Fruit fly (Drosophila melanogaster) whole organism, embryonic: Measurements from ENCODE around the gene STUB1.

Source experiments
- Aef1 ChIP-seq: fragments of 200-800 bp; sonication (Bioruptor generic); IDR thresholded peaks from 3 replicates; pipeline ENCODE4 v1.3.6; 2022; ENCODE audit warnings: missing biosample characterization, missing genetic modification characterization
- BEAF-32 ChIP-seq: fragments of 200-800 bp; sonication (Bioruptor generic); optimal IDR thresholded peaks from 3 replicates; lab custom pipeline; 2017; ENCODE audit warnings: missing biosample characterization, missing genetic modification characterization, mild to moderate bottlenecking, moderate library complexity, missing genetic modification reagents
- CG10267 ChIP-seq: fragments of 200-800 bp; sonication (Bioruptor generic); optimal IDR thresholded peaks from 2 replicates; lab custom pipeline; 2018; ENCODE audit warnings: missing biosample characterization, mild to moderate bottlenecking, missing genetic modification characterization, moderate library complexity
- CG12659 ChIP-seq: fragments of 200-800 bp; sonication (Bioruptor generic); optimal IDR thresholded peaks from 3 replicates; lab custom pipeline; 2017; ENCODE audit warnings: mild to moderate bottlenecking, missing biosample characterization, missing genetic modification reagents, missing genetic modification characterization
- CG14860 ChIP-seq: fragments of 200-800 bp; sonication (Bioruptor generic); IDR thresholded peaks from 3 replicates; pipeline ENCODE4 v1.3.6; 2022; ENCODE audit warnings: missing biosample characterization, missing genetic modification characterization; ENCODE audit not compliant: partially characterized antibody
- CG1529 ChIP-seq: fragments of 200-800 bp; sonication (Bioruptor generic); optimal IDR thresholded peaks from 3 replicates; lab custom pipeline; 2018; ENCODE audit warnings: missing biosample characterization, missing genetic modification characterization
- CG1603 ChIP-seq: fragments of 200-800 bp; sonication (Bioruptor generic); optimal IDR thresholded peaks from 2 replicates; lab custom pipeline; 2019; ENCODE audit warnings: missing biosample characterization, mild to moderate bottlenecking, missing genetic modification characterization, moderate library complexity
- CG17802 ChIP-seq: fragments of 200-800 bp; sonication (Bioruptor generic); optimal IDR thresholded peaks from 2 replicates; lab custom pipeline; 2018; ENCODE audit warnings: missing biosample characterization, mild to moderate bottlenecking, missing genetic modification characterization, moderate library complexity
- CG17829 ChIP-seq: fragments of 200-800 bp; optimal IDR thresholded peaks from 2 replicates; lab custom pipeline; 2019; ENCODE audit warnings: missing biosample characterization, mild to moderate bottlenecking, missing genetic modification characterization, moderate library complexity
- CG2116 ChIP-seq: fragments of 200-800 bp; sonication (Bioruptor generic); optimal IDR thresholded peaks from 3 replicates; lab custom pipeline; 2018; ENCODE audit warnings: missing biosample characterization, mild to moderate bottlenecking, missing genetic modification characterization
- CG2712 ChIP-seq: fragments of 200-800 bp; optimal IDR thresholded peaks from 3 replicates; lab custom pipeline; 2019; ENCODE audit warnings: missing biosample characterization, mild to moderate bottlenecking, missing genetic modification characterization, moderate library complexity
- CG32767 ChIP-seq: fragments of 200-800 bp; sonication (Bioruptor generic); IDR thresholded peaks from 2 replicates; pipeline ENCODE4 v1.3.6; 2022; ENCODE audit warnings: missing biosample characterization, missing genetic modification characterization
- CG34224 ChIP-seq: fragments of 200-800 bp; sonication (Bioruptor generic); IDR thresholded peaks from 3 replicates; pipeline ENCODE4 v1.3.6; 2022; ENCODE audit warnings: missing biosample characterization, missing genetic modification characterization; ENCODE audit not compliant: partially characterized antibody
- CG4424 ChIP-seq: fragments of 200-800 bp; sonication (Bioruptor generic); optimal IDR thresholded peaks from 3 replicates; lab custom pipeline; 2016; ENCODE audit warnings: missing biosample characterization, missing genetic modification characterization
- CG4854 ChIP-seq: fragments of 200-800 bp; sonication (Bioruptor generic); optimal IDR thresholded peaks from 2 replicates; lab custom pipeline; 2016; ENCODE audit warnings: missing biosample characterization, missing genetic modification characterization, inconsistent platforms
- CG7357 ChIP-seq: fragments of 200-800 bp; sonication (Bioruptor generic); IDR thresholded peaks from 3 replicates; pipeline ENCODE4 v1.3.6; 2022; ENCODE audit warnings: missing biosample characterization, missing genetic modification characterization
- CG8290 ChIP-seq, 3 experiments: fragments of 200-800 bp; sonication (Bioruptor generic); optimal IDR thresholded peaks; 2 replicates each; lab custom pipeline; 2016 to 2019; ENCODE audit warnings: missing biosample characterization in 3 of 3, missing genetic modification characterization in 3 of 3, mild to moderate bottlenecking in 2 of 3, moderate library complexity in 1 of 3
- CG8478 ChIP-seq: fragments of >200 bp; optimal IDR thresholded peaks from 2 replicates; lab custom pipeline; 2018
- CoRest ChIP-seq: fragments of 200-800 bp; sonication (Bioruptor generic); optimal IDR thresholded peaks from 3 replicates; lab custom pipeline; 2018; ENCODE audit warnings: missing biosample characterization, mild to moderate bottlenecking, missing genetic modification characterization, moderate library complexity
- Doc3 ChIP-seq: fragments of 200-800 bp; sonication (Bioruptor generic); IDR thresholded peaks from 3 replicates; pipeline ENCODE4 v1.3.6; 2022; ENCODE audit warnings: missing biosample characterization, missing genetic modification characterization; ENCODE audit not compliant: partially characterized antibody
- Dp ChIP-seq: fragments of 200-800 bp; sonication (Bioruptor generic); optimal IDR thresholded peaks from 2 replicates; lab custom pipeline; 2018; ENCODE audit warnings: missing biosample characterization, mild to moderate bottlenecking, missing genetic modification characterization, moderate library complexity
- Dref ChIP-seq: fragments of 200-800 bp; sonication (Bioruptor generic); IDR thresholded peaks from 2 replicates; pipeline ENCODE4 v1.3.6; 2022; ENCODE audit warnings: missing biosample characterization, missing genetic modification characterization
- E2f2 ChIP-seq: fragments of 200-800 bp; sonication (Bioruptor generic); IDR thresholded peaks from 2 replicates; pipeline ENCODE4 v1.3.6; 2022; ENCODE audit warnings: missing biosample characterization, missing genetic modification characterization
- Elba2 ChIP-seq: fragments of 200-800 bp; sonication (Bioruptor generic); optimal IDR thresholded peaks from 3 replicates; lab custom pipeline; 2016; ENCODE audit warnings: missing biosample characterization, missing genetic modification characterization
- Ets65A ChIP-seq: fragments of 200-800 bp; sonication (Bioruptor generic); peaks from one replicate; lab custom pipeline; 2016; ENCODE audit warnings: missing biosample characterization, missing genetic modification characterization
- Ets97D ChIP-seq: fragments of 200-800 bp; sonication (Bioruptor generic); optimal IDR thresholded peaks from 3 replicates; lab custom pipeline; 2016; ENCODE audit warnings: missing biosample characterization, missing genetic modification characterization
- HLH4C ChIP-seq: fragments of 200-800 bp; sonication (Bioruptor generic); IDR thresholded peaks from 3 replicates; pipeline ENCODE4 v1.3.6; 2022; ENCODE audit warnings: missing biosample characterization, missing genetic modification characterization; ENCODE audit not compliant: partially characterized antibody
- Hey ChIP-seq: fragments of 200-800 bp; sonication (Bioruptor generic); optimal IDR thresholded peaks from 3 replicates; lab custom pipeline; 2018; ENCODE audit warnings: missing biosample characterization, mild to moderate bottlenecking, missing genetic modification characterization
- Hsf ChIP-seq: fragments of 200-800 bp; sonication (Bioruptor generic); optimal IDR thresholded peaks from 3 replicates; lab custom pipeline; 2016; ENCODE audit warnings: missing biosample characterization, missing genetic modification characterization
- Kr ChIP-seq: fragments of 200-800 bp; sonication (Bioruptor generic); optimal IDR thresholded peaks from 2 replicates; lab custom pipeline; 2017; ENCODE audit warnings: missing biosample characterization, mild to moderate bottlenecking, missing genetic modification characterization
- Opbp ChIP-seq: fragments of 200-800 bp; sonication (Bioruptor generic); IDR thresholded peaks from 3 replicates; pipeline ENCODE4 v1.3.6; 2022; ENCODE audit warnings: missing biosample characterization, missing genetic modification characterization; ENCODE audit not compliant: partially characterized antibody
- Ssrp ChIP-seq: fragments of 200-800 bp; sonication (Bioruptor generic); optimal IDR thresholded peaks from 2 replicates; lab custom pipeline; 2018; ENCODE audit warnings: missing biosample characterization, mild to moderate bottlenecking, missing genetic modification characterization, moderate library complexity
- ase ChIP-seq: fragments of 200-800 bp; sonication (Bioruptor generic); IDR thresholded peaks from 3 replicates; pipeline ENCODE4 v1.3.6; 2022; ENCODE audit warnings: missing biosample characterization, missing genetic modification characterization
- ato ChIP-seq: fragments of 200-800 bp; sonication (Bioruptor generic); IDR thresholded peaks from 2 replicates; pipeline ENCODE4 v1.3.6; 2022; ENCODE audit warnings: missing biosample characterization, missing genetic modification characterization; ENCODE audit not compliant: partially characterized antibody
- chinmo ChIP-seq: fragments of 200-800 bp; sonication (Bioruptor generic); IDR thresholded peaks from 4 replicates; pipeline ENCODE4 v1.3.6; 2022; ENCODE audit warnings: missing biosample characterization, missing genetic modification characterization; ENCODE audit not compliant: partially characterized antibody
- crol ChIP-seq: fragments of 200-800 bp; sonication (Bioruptor generic); IDR thresholded peaks from 2 replicates; pipeline ENCODE4 v1.3.6; 2022; ENCODE audit warnings: missing biosample characterization, missing genetic modification characterization
- en ChIP-seq: fragments of 200-800 bp; sonication (Bioruptor generic); optimal IDR thresholded peaks from 2 replicates; lab custom pipeline; 2016; ENCODE audit warnings: missing biosample characterization, missing genetic modification characterization
- ham ChIP-seq: fragments of 200-800 bp; sonication (Bioruptor generic); IDR thresholded peaks from 2 replicates; pipeline ENCODE4 v1.3.6; 2022; ENCODE audit warnings: missing biosample characterization, missing genetic modification characterization
- hb ChIP-seq: fragments of 200-800 bp; sonication (Bioruptor generic); IDR thresholded peaks from 3 replicates; pipeline ENCODE4 v1.3.6; 2022; ENCODE audit warnings: missing biosample characterization, missing genetic modification characterization; ENCODE audit not compliant: partially characterized antibody
- knrl ChIP-seq: fragments of 200-800 bp; sonication (Bioruptor generic); IDR thresholded peaks from 3 replicates; pipeline ENCODE4 v1.3.6; 2022; ENCODE audit warnings: missing biosample characterization, missing genetic modification characterization; ENCODE audit not compliant: partially characterized antibody
- nerfin-2 ChIP-seq: fragments of 200-800 bp; sonication (Bioruptor generic); IDR thresholded peaks from 2 replicates; pipeline ENCODE4 v1.3.6; 2022; ENCODE audit warnings: missing biosample characterization, missing genetic modification characterization; ENCODE audit not compliant: partially characterized antibody
- phol ChIP-seq: fragments of 200-800 bp; sonication (Bioruptor generic); optimal IDR thresholded peaks from 3 replicates; lab custom pipeline; 2018; ENCODE audit warnings: missing biosample characterization, mild to moderate bottlenecking, missing genetic modification characterization, moderate library complexity
- row ChIP-seq: fragments of 200-800 bp; sonication (Bioruptor generic); IDR thresholded peaks from 3 replicates; pipeline ENCODE4 v1.3.6; 2022; ENCODE audit warnings: missing biosample characterization, missing genetic modification characterization
- sna ChIP-seq: fragments of 200-800 bp; sonication (Bioruptor generic); IDR thresholded peaks from 2 replicates; pipeline ENCODE4 v1.3.6; 2022; ENCODE audit warnings: missing biosample characterization, missing genetic modification characterization; ENCODE audit not compliant: partially characterized antibody
- sqz ChIP-seq: fragments of 200-800 bp; sonication (Bioruptor generic); optimal IDR thresholded peaks from 3 replicates; lab custom pipeline; 2018; ENCODE audit warnings: missing biosample characterization, mild to moderate bottlenecking, missing genetic modification characterization
- ssp ChIP-seq: fragments of 200-800 bp; sonication (Bioruptor generic); IDR thresholded peaks from 2 replicates; pipeline ENCODE4 v1.3.6; 2022; ENCODE audit warnings: missing biosample characterization, missing genetic modification characterization
- trem ChIP-seq: fragments of 200-800 bp; optimal IDR thresholded peaks from 3 replicates; lab custom pipeline; 2019; ENCODE audit warnings: missing biosample characterization, mild to moderate bottlenecking, missing genetic modification characterization, moderate library complexity
- vnd ChIP-seq: fragments of 200-800 bp; sonication (Bioruptor generic); IDR thresholded peaks from 3 replicates; pipeline ENCODE4 v1.3.6; 2022; ENCODE audit warnings: missing biosample characterization, missing genetic modification characterization; ENCODE audit not compliant: partially characterized antibody
- zen ChIP-seq: fragments of 200-800 bp; sonication (Bioruptor generic); optimal IDR thresholded peaks from 3 replicates; lab custom pipeline; 2018; ENCODE audit warnings: missing biosample characterization, mild to moderate bottlenecking, missing genetic modification characterization, moderate library complexity

The STUB1 gene

dm6 chr2L:10439174-10439573 lies 1.8 kb downstream of the STUB1 start, which contains the start of gene Nse4 (continued):
- TF ChIP-seq ato (peak; percentile 95), Doc3 (GFP tag; lab: Robert Waterston, UW) (peak; percentile 46; the same call in 2 of the 3 replicates), vnd (GFP tag; lab: Robert Waterston, UW) (peak; percentile 88), CG1603 (tag; lab: Kevin White, UChicago) (peak; percentile 99), CG1529 (GFP tag; lab: Kevin White, UChicago) (no peak), BEAF-32 (peak; percentile 65), Opbp (GFP tag; lab: Robert Waterston, UW) (peak; percentile 77; the same call in 2 of the 3 replicates), crol (no peak), Aef1 (GFP tag; lab: Robert Waterston, UW) (no peak), CG4854 (GFP tag; lab: Kevin White, UChicago) (no peak), phol (tag; lab: Kevin White, UChicago) (no peak), Hsf (GFP tag; lab: Kevin White, UChicago) (no peak), chinmo (GFP tag; lab: Robert Waterston, UW) (peak; percentile 85; the same call in 2 of the 4 replicates), nerfin-2 (GFP tag; lab: Robert Waterston, UW) (peak; percentile 83), CG8290 (GFP tag; optimal IDR thresholded peaks at IDR 0.05; lab: Kevin White, UChicago) (peak; percentile 38), CG8290 (tag; optimal IDR thresholded peaks at IDR 0.05; lab: Kevin White, UChicago) (no peak), hb (peak; percentile 79; the same call in 2 of the 3 replicates), sqz (GFP tag; lab: Kevin White, UChicago) (no peak), E2f2 (GFP tag; lab: Robert Waterston, UW) (peak; percentile 87), CG2712 (tag; lab: Kevin White, UChicago) (peak; percentile 23), CG17829 (tag; lab: Kevin White, UChicago) (peak; percentile 10), CG32767 (GFP tag; lab: Robert Waterston, UW) (no peak), CG4424 (GFP tag; lab: Kevin White, UChicago) (no peak), Ssrp (tag; lab: Kevin White, UChicago) (no peak), CG12659 (GFP tag; lab: Kevin White, UChicago) (peak; percentile 65), Ets97D (GFP tag; lab: Kevin White, UChicago) (peak; percentile 23), CG17802 (tag; lab: Kevin White, UChicago) (peak; percentile 41), CG34224 (GFP tag; lab: Robert Waterston, UW) (peak; percentile 93), Kr (GFP tag; lab: Kevin White, UChicago) (no peak), HLH4C (GFP tag; lab: Robert Waterston, UW) (peak; percentile 94), sna (GFP tag; lab: Robert Waterston, UW) (peak; percentile 83), Dp (GFP tag; lab: Kevin White, UChicago) (peak; percentile 75), CG10267 (tag; lab: Kevin White, UChicago) (peak; percentile 31), Hey (tag; lab: Kevin White, UChicago) (no peak), zen (tag; lab: Kevin White, UChicago) (peak; percentile 15), CG2116 (GFP tag; lab: Kevin White, UChicago) (peak; percentile 69), knrl (peak; percentile 71), Elba2 (GFP tag; lab: Kevin White, UChicago) (no peak), trem (tag; lab: Kevin White, UChicago) (peak; percentile 37), CoRest (tag; lab: Kevin White, UChicago) (peak; percentile 5), en (no peak), Ets65A (GFP tag; lab: Kevin White, UChicago) (no peak), ssp (GFP tag; lab: Robert Waterston, UW) (peak; percentile 95), Dref (GFP tag; lab: Robert Waterston, UW) (peak; percentile 93), ase (GFP tag; lab: Robert Waterston, UW) (no peak), ham (GFP tag; lab: Robert Waterston, UW) (no peak), row (peak; percentile 40; the same call in 1 of the 3 replicates), CG7357 (GFP tag; lab: Robert Waterston, UW) (peak; percentile 85), CG8478 (lab: Kevin White, UChicago) (no peak), CG14860 (peak; percentile 93)
